Fruit fly (Drosophila melanogaster): ENCODE measurements around the gene CG2750.

Gene CG2750

DNA sequence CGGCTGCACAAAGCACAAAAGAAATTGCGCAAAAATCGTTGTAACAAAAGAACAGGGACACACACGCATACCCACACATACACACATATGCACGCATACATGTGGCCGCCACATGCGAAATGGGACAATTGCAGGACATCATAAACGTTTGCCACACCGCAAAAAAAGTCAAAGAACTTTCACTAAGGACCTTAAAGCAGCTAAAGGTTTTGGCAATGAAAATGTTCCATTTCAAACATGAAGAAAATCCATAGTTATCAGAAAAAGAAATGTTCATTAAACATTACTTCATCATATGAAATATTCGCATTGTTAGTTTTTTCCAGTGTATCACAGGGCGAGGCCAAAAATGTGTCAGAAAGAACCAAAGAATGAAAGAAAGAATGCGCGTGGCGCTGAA, 24.8 kb upstream of the CG2750 start (continued):
- TF ChIP-seq fd96Cb (tag; optimal IDR thresholded peaks at IDR 0.05) (peak; percentile 30), crol (GFP tag; IDR thresholded peaks at IDR 0.05) (no peak), tio (GFP tag; optimal IDR thresholded peaks at IDR 0.05) (no peak), cato (GFP tag; optimal IDR thresholded peaks at IDR 0.05; ENCODE audit: borderline replicate concordance) (no peak), TFAM (GFP tag; optimal IDR thresholded peaks at IDR 0.05) (no peak), Elba2 (GFP tag; optimal IDR thresholded peaks at IDR 0.05) (no peak), HmgD (GFP tag; optimal IDR thresholded peaks at IDR 0.05) (no peak), jing (GFP tag; optimal IDR thresholded peaks at IDR 0.05) (no peak), CG7556 (GFP tag; optimal IDR thresholded peaks at IDR 0.05) (peak; percentile 31), hbn (GFP tag; IDR thresholded peaks at IDR 0.05; ENCODE audit: partially characterized antibody) (no peak), CG4707 (GFP tag; optimal IDR thresholded peaks at IDR 0.05) (no peak), gem (tag; optimal IDR thresholded peaks at IDR 0.05) (peak; percentile 50), CG16863 (GFP tag; optimal IDR thresholded peaks at IDR 0.05) (no peak), z (GFP tag; IDR thresholded peaks at IDR 0.05) (no peak), psq (GFP tag; optimal IDR thresholded peaks at IDR 0.05) (no peak), bcd (GFP tag; optimal IDR thresholded peaks at IDR 0.05) (no peak), aop (GFP tag; IDR thresholded peaks at IDR 0.05) (no peak), CG10366 (GFP tag; IDR thresholded peaks at IDR 0.05) (no peak), dan (GFP tag; IDR thresholded peaks at IDR 0.05) (no peak), grn (GFP tag; optimal IDR thresholded peaks at IDR 0.05) (no peak), oc (tag; optimal IDR thresholded peaks at IDR 0.05) (no peak), jigr1 (GFP tag; IDR thresholded peaks at IDR 0.05) (no peak), ewg (GFP tag; optimal IDR thresholded peaks at IDR 0.05) (no peak), CG4404 (GFP tag; IDR thresholded peaks at IDR 0.05) (no peak), CG11085 (GFP tag; IDR thresholded peaks at IDR 0.05) (no peak), Opbp (GFP tag; IDR thresholded peaks at IDR 0.05; ENCODE audit: partially characterized antibody) (no peak), Side (GFP tag; optimal IDR thresholded peaks at IDR 0.05) (no peak), Trl (optimal IDR thresholded peaks at IDR 0.05) (no peak), Trl (GFP tag; optimal IDR thresholded peaks at IDR 0.05) (no peak), Hmr (GFP tag; optimal IDR thresholded peaks at IDR 0.05) (no peak), zfh1 (GFP tag; IDR thresholded peaks at IDR 0.05) (no peak), dmrt11E (tag; optimal IDR thresholded peaks at IDR 0.05) (no peak), CG4424 (GFP tag; optimal IDR thresholded peaks at IDR 0.05) (peak; percentile 21), sens-2 (GFP tag; IDR thresholded peaks at IDR 0.05) (no peak), tap (tag; optimal IDR thresholded peaks at IDR 0.05) (no peak), Dfd (GFP tag; optimal IDR thresholded peaks at IDR 0.05) (no peak), sr (GFP tag; IDR thresholded peaks at IDR 0.05) (no peak), CG2120 (GFP tag; optimal IDR thresholded peaks at IDR 0.05) (no peak), fd64A (GFP tag; optimal IDR thresholded peaks at IDR 0.05) (no peak), Usf (GFP tag; optimal IDR thresholded peaks at IDR 0.05) (no peak), ems (GFP tag; optimal IDR thresholded peaks at IDR 0.05) (no peak), otp (GFP tag; IDR thresholded peaks at IDR 0.05) (no peak), CG31388 (GFP tag; optimal IDR thresholded peaks at IDR 0.05) (no peak), CG6272 (GFP tag; IDR thresholded peaks at IDR 0.05) (no peak), eve (GFP tag; optimal IDR thresholded peaks at IDR 0.05) (peak in 1 of 2 experiments; percentile 20), Sox102F (GFP tag; optimal IDR thresholded peaks at IDR 0.05) (no peak), ac (GFP tag; optimal IDR thresholded peaks at IDR 0.05) (no peak), CG12769 (tag; optimal IDR thresholded peaks at IDR 0.05) (no peak), lab (GFP tag; optimal IDR thresholded peaks at IDR 0.05) (peak; percentile 41), CG6791 (GFP tag; IDR thresholded peaks at IDR 0.05; ENCODE audit: partially characterized antibody) (no peak), CG12299 (tag; optimal IDR thresholded peaks at IDR 0.05) (no peak), lilli (GFP tag; optimal IDR thresholded peaks at IDR 0.05) (no peak), CG11504 (tag; optimal IDR thresholded peaks at IDR 0.05) (peak; percentile 54)

All from whole organism, embryonic.